Worm (Caenorhabditis elegans): Measurements from ENCODE around the gene C53C11.4.

DNA sequence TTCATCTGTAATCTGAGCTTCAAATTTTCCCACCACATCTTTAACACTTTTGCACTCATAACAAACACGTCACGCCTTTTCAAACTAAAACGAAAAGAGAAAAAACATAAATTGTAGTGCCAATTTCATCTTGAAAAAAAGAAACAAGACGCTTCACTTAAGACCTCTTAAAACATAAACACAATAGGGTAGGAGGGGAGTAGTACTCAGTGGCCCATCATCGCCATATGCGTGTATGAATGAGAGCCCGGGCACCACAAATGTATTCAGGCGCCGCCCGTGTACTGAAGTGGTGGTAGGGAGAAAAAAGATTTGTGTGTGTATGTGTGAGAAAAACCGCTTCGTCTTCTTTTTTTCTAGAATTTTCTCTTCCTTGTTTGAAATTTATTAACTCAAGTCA, 16.5 kb downstream of the C53C11.4 start:
- TF ChIP-seq med-1 (GFP tag; optimal IDR thresholded peaks at IDR 0.05; ENCODE audit: insufficient read depth) (no peak), klf-2 (GFP tag; conservative IDR thresholded peaks at IDR 0.05) (no peak), tab-1 (GFP tag; IDR thresholded peaks at IDR 0.05) (no peak), ref-1 (GFP tag; conservative IDR thresholded peaks at IDR 0.05) (no peak), ztf-23 (GFP tag; IDR thresholded peaks at IDR 0.05) (no peak), flt-1 (GFP tag; IDR thresholded peaks at IDR 0.05) (no peak), cog-1 (tag; optimal IDR thresholded peaks at IDR 0.05) (no peak)
